Fruit fly (Drosophila melanogaster) whole organism, embryonic: Measurements from ENCODE around the gene CG11893.

Experiments used
- ATbp ChIP-seq: fragments of 200-800 bp; sonication (Bioruptor generic); optimal IDR thresholded peaks from 2 replicates; lab custom pipeline; 2017; ENCODE audit warnings: missing biosample characterization, mild to moderate bottlenecking, missing genetic modification characterization, missing genetic modification reagents
- Ada2b ChIP-seq: fragments of 200-800 bp; sonication (Bioruptor generic); IDR thresholded peaks from 2 replicates; pipeline ENCODE4 v1.3.6; 2022; ENCODE audit warnings: missing biosample characterization, missing genetic modification characterization
- Atf-2 ChIP-seq: fragments of 200-800 bp; sonication (Bioruptor generic); optimal IDR thresholded peaks from 2 replicates; lab custom pipeline; 2016; ENCODE audit warnings: missing biosample characterization, missing genetic modification characterization
- Atf3 ChIP-seq: fragments of 200-800 bp; sonication (Bioruptor generic); optimal IDR thresholded peaks from 3 replicates; lab custom pipeline; 2016; ENCODE audit warnings: missing biosample characterization, missing genetic modification characterization
- Atf6 ChIP-seq: fragments of 200-800 bp; sonication (Bioruptor generic); IDR thresholded peaks from 2 replicates; pipeline ENCODE4 v1.3.6; 2022; ENCODE audit warnings: missing biosample characterization, missing genetic modification characterization
- Awh ChIP-seq: fragments of 200-800 bp; sonication (Bioruptor generic); IDR thresholded peaks from 2 replicates; pipeline ENCODE4, ENCODE4 v1.3.6; 2022; ENCODE audit warnings: missing biosample characterization, missing genetic modification characterization
- B-H1 ChIP-seq: fragments of 200-800 bp; sonication (Bioruptor generic); IDR thresholded peaks from 3 replicates; pipeline ENCODE4 v1.3.6; 2022; ENCODE audit warnings: missing biosample characterization, missing genetic modification characterization
- Bdp1 ChIP-seq: fragments of 200-800 bp; sonication (Bioruptor generic); optimal IDR thresholded peaks from 3 replicates; lab custom pipeline; 2016; ENCODE audit warnings: missing biosample characterization, missing genetic modification characterization
- CG10209 ChIP-seq: fragments of 200-800 bp; sonication (Bioruptor generic); optimal IDR thresholded peaks from 3 replicates; lab custom pipeline; 2017; ENCODE audit warnings: missing biosample characterization, mild to moderate bottlenecking, missing genetic modification characterization, missing genetic modification reagents
- CG10959 ChIP-seq: fragments of 200-800 bp; sonication (Bioruptor generic); IDR thresholded peaks from 2 replicates; pipeline ENCODE4 v1.3.6; 2022; ENCODE audit warnings: missing biosample characterization, missing genetic modification characterization
- CG12769 ChIP-seq: fragments of 200-800 bp; sonication (Bioruptor generic); optimal IDR thresholded peaks from 2 replicates; lab custom pipeline; 2019; ENCODE audit warnings: missing biosample characterization, mild to moderate bottlenecking, missing genetic modification characterization, moderate library complexity
- CG14965 ChIP-seq: fragments of 200-800 bp; sonication (Bioruptor generic); optimal IDR thresholded peaks from 2 replicates; lab custom pipeline; 2016; ENCODE audit warnings: missing biosample characterization, missing genetic modification characterization, borderline replicate concordance
- CG15601 ChIP-seq: fragments of 200-800 bp; sonication (Bioruptor generic); optimal IDR thresholded peaks from 3 replicates; lab custom pipeline; 2019; ENCODE audit warnings: missing biosample characterization, mild to moderate bottlenecking, missing genetic modification characterization, moderate library complexity
- CG2712 ChIP-seq: fragments of 200-800 bp; optimal IDR thresholded peaks from 3 replicates; lab custom pipeline; 2019; ENCODE audit warnings: missing biosample characterization, mild to moderate bottlenecking, missing genetic modification characterization, moderate library complexity
- CG3995 ChIP-seq: fragments of 200-800 bp; sonication (Bioruptor generic); optimal IDR thresholded peaks from 3 replicates; lab custom pipeline; 2016; ENCODE audit warnings: missing biosample characterization, missing genetic modification characterization
- CG6175 ChIP-seq: fragments of 200-800 bp; sonication (Bioruptor generic); IDR thresholded peaks from 3 replicates; pipeline ENCODE4 v1.3.6; 2022; ENCODE audit warnings: missing biosample characterization, missing genetic modification characterization
- CG6689 ChIP-seq: fragments of 200-800 bp; sonication (Bioruptor generic); IDR thresholded peaks from 2 replicates; pipeline ENCODE4 v1.3.6; 2022; ENCODE audit warnings: missing biosample characterization, missing genetic modification characterization
- CG7987 ChIP-seq: fragments of 200-800 bp; sonication (Bioruptor generic); optimal IDR thresholded peaks from 2 replicates; lab custom pipeline; 2018; ENCODE audit warnings: missing biosample characterization, mild to moderate bottlenecking, missing genetic modification characterization, moderate library complexity
- CG8388 ChIP-seq: fragments of 200-800 bp; sonication (Bioruptor generic); optimal IDR thresholded peaks from 2 replicates; lab custom pipeline; 2019; ENCODE audit warnings: missing biosample characterization, mild to moderate bottlenecking, missing genetic modification characterization, moderate library complexity
- CG8478 ChIP-seq: fragments of >200 bp; optimal IDR thresholded peaks from 2 replicates; lab custom pipeline; 2018
- CG8944 ChIP-seq: fragments of 200-800 bp; sonication (Bioruptor generic); optimal IDR thresholded peaks from 3 replicates; lab custom pipeline; 2016; ENCODE audit warnings: missing biosample characterization, missing genetic modification characterization
- CG9437 ChIP-seq: fragments of 200-800 bp; sonication (Bioruptor generic); optimal IDR thresholded peaks from 2 replicates; lab custom pipeline; 2018; ENCODE audit warnings: missing biosample characterization, mild to moderate bottlenecking, missing genetic modification characterization
- CG9727 ChIP-seq: fragments of 200-800 bp; sonication (Bioruptor generic); optimal IDR thresholded peaks from 3 replicates; lab custom pipeline; 2017; ENCODE audit warnings: missing biosample characterization, mild to moderate bottlenecking, missing genetic modification characterization
- CG9797 ChIP-seq: fragments of 200-800 bp; sonication (Bioruptor generic); optimal IDR thresholded peaks from 3 replicates; lab custom pipeline; 2018; ENCODE audit warnings: missing biosample characterization, mild to moderate bottlenecking, missing genetic modification characterization
- Dll ChIP-seq: fragments of 200-800 bp; sonication (Bioruptor generic); IDR thresholded peaks from 4 replicates; pipeline ENCODE4 v1.3.6; 2022; ENCODE audit warnings: missing biosample characterization, missing genetic modification characterization; ENCODE audit not compliant: partially characterized antibody
- Doc2 ChIP-seq: fragments of 200-800 bp; sonication (Bioruptor generic); IDR thresholded peaks from 2 replicates; pipeline ENCODE4 v1.3.6; 2022; ENCODE audit warnings: missing biosample characterization, missing genetic modification characterization
- MESR4 ChIP-seq: fragments of 200-800 bp; sonication (Bioruptor generic); optimal IDR thresholded peaks from 2 replicates; lab custom pipeline; 2018; ENCODE audit warnings: missing biosample characterization, mild to moderate bottlenecking, missing genetic modification characterization, moderate library complexity
- MTF-1 ChIP-seq: fragments of 200-800 bp; sonication (Bioruptor generic); optimal IDR thresholded peaks from 2 replicates; lab custom pipeline; 2018; ENCODE audit warnings: missing biosample characterization, mild to moderate bottlenecking, missing genetic modification characterization, borderline replicate concordance
- NC2β ChIP-seq: fragments of 200-800 bp; sonication (Bioruptor generic); optimal IDR thresholded peaks from 2 replicates; lab custom pipeline; 2016; ENCODE audit warnings: missing biosample characterization, missing genetic modification characterization
- Opbp ChIP-seq: fragments of 200-800 bp; sonication (Bioruptor generic); IDR thresholded peaks from 3 replicates; pipeline ENCODE4 v1.3.6; 2022; ENCODE audit warnings: missing biosample characterization, missing genetic modification characterization; ENCODE audit not compliant: partially characterized antibody
- PHDP ChIP-seq: fragments of 200-800 bp; sonication (Bioruptor generic); optimal IDR thresholded peaks from 3 replicates; lab custom pipeline; 2018; ENCODE audit warnings: missing biosample characterization, mild to moderate bottlenecking, missing genetic modification characterization, moderate library complexity
- Ptx1 ChIP-seq: fragments of 200-800 bp; sonication (Bioruptor generic); IDR thresholded peaks from 2 replicates; pipeline ENCODE4 v1.3.6; 2022; ENCODE audit warnings: missing biosample characterization, missing genetic modification characterization
- Spps ChIP-seq: fragments of 200-800 bp; sonication (Bioruptor generic); optimal IDR thresholded peaks from 2 replicates; lab custom pipeline; 2018; ENCODE audit warnings: missing biosample characterization, mild to moderate bottlenecking, missing genetic modification characterization
- Sry-β ChIP-seq: fragments of 200-800 bp; sonication (Bioruptor generic); optimal IDR thresholded peaks from 2 replicates; lab custom pipeline; 2018; ENCODE audit warnings: missing biosample characterization, mild to moderate bottlenecking, missing genetic modification characterization, moderate library complexity
- Xbp1 ChIP-seq: fragments of 200-800 bp; sonication (Bioruptor generic); optimal IDR thresholded peaks from 3 replicates; lab custom pipeline; 2016; ENCODE audit warnings: missing biosample characterization, mild to moderate bottlenecking, missing genetic modification characterization
- Xrp1 ChIP-seq: fragments of 200-800 bp; sonication (Bioruptor generic); IDR thresholded peaks from 2 replicates; pipeline ENCODE4 v1.3.6; 2022; ENCODE audit warnings: missing biosample characterization, missing genetic modification characterization
- aop ChIP-seq: fragments of 200-800 bp; sonication (Bioruptor generic); IDR thresholded peaks from 2 replicates; pipeline ENCODE4 v1.3.6; 2022; ENCODE audit warnings: missing biosample characterization, missing genetic modification characterization
- bowl ChIP-seq: fragments of 200-800 bp; sonication (Bioruptor generic); IDR thresholded peaks from 2 replicates; pipeline ENCODE4 v1.3.6; 2022; ENCODE audit warnings: missing biosample characterization, missing genetic modification characterization
- bsh ChIP-seq, 2 experiments: fragments of 200-800 bp; sonication (Bioruptor generic); optimal IDR thresholded peaks; 2 replicates each; lab custom pipeline; 2017 to 2018; ENCODE audit warnings: mild to moderate bottlenecking in 2 of 2, missing biosample characterization in 2 of 2, missing genetic modification characterization in 2 of 2, moderate library complexity in 1 of 2
- cwo ChIP-seq: fragments of 200-800 bp; sonication (Bioruptor generic); optimal IDR thresholded peaks from 3 replicates; lab custom pipeline; 2017; ENCODE audit warnings: missing biosample characterization, missing genetic modification characterization, mild to moderate bottlenecking, moderate library complexity, missing genetic modification reagents
- fd3F ChIP-seq: fragments of 200-800 bp; sonication (Bioruptor generic); optimal IDR thresholded peaks from 2 replicates; lab custom pipeline; 2018; ENCODE audit warnings: missing biosample characterization, mild to moderate bottlenecking, missing genetic modification characterization, moderate library complexity
- fu2 ChIP-seq: fragments of 200-800 bp; sonication (Bioruptor generic); optimal IDR thresholded peaks from 2 replicates; lab custom pipeline; 2016; ENCODE audit warnings: missing biosample characterization, missing genetic modification characterization
- gt ChIP-seq: fragments of 200-800 bp; sonication (Bioruptor generic); IDR thresholded peaks from 2 replicates; pipeline ENCODE4 v1.3.6; 2022; ENCODE audit warnings: missing biosample characterization, missing genetic modification characterization
- jing ChIP-seq: fragments of 200-800 bp; sonication (Bioruptor generic); optimal IDR thresholded peaks from 2 replicates; lab custom pipeline; 2018; ENCODE audit warnings: missing biosample characterization, mild to moderate bottlenecking, missing genetic modification characterization
- klu ChIP-seq: fragments of 200-800 bp; sonication (Bioruptor generic); IDR thresholded peaks from 2 replicates; pipeline ENCODE4 v1.3.6; 2022; ENCODE audit warnings: missing biosample characterization, missing genetic modification characterization
- lola ChIP-seq, 3 experiments: fragments of >200 bp in 2 of 3; fragments of 200-800 bp in 1 of 3; sonication (Bioruptor generic) in 1 of 3; optimal IDR thresholded peaks; 2 replicates each; lab custom pipeline; 2017 to 2019; ENCODE audit warnings: missing biosample characterization in 3 of 3, missing genetic modification characterization in 3 of 3, mild to moderate bottlenecking in 1 of 3, moderate library complexity in 1 of 3
- psq ChIP-seq: fragments of 200-800 bp; sonication (Bioruptor generic); optimal IDR thresholded peaks from 2 replicates; lab custom pipeline; 2017; ENCODE audit warnings: missing biosample characterization, missing genetic modification characterization
- slou ChIP-seq: fragments of 200-800 bp; sonication (Bioruptor generic); optimal IDR thresholded peaks from 3 replicates; lab custom pipeline; 2016; ENCODE audit warnings: missing biosample characterization, missing genetic modification characterization
- sr ChIP-seq: fragments of 200-800 bp; sonication (Bioruptor generic); IDR thresholded peaks from 3 replicates; pipeline ENCODE4 v1.3.6; 2022; ENCODE audit warnings: missing biosample characterization, missing genetic modification characterization
- wor ChIP-seq: fragments of 200-800 bp; sonication (Bioruptor generic); IDR thresholded peaks from 2 replicates; pipeline ENCODE4 v1.3.6; 2022; ENCODE audit warnings: missing biosample characterization, missing genetic modification characterization

CG11893 gene

DNA sequence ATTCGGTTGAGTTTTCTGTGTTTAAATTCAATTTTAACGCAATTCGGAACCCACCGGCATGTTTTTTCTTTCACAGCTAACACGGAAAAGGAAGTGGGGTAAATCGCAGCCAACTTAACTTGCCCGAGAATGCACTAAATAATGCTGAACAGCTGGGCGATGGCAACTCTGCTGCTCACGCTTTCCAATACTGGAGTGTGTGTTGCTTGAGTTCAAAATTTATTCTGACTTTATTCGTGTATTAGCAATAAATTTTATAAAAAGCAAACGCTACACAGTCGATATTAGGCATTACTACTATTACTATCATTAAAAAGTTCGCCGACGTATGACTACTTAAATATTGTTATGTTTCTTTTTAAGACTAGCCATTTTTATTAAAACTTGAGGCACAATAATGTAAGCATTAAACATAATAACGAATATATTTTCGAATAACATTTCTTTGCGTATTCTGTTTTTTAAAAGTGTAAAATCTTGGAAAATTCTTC lies 42.3 kb upstream of the CG11893 start, which contains the start of the genes RpS27 and Nup37 (continued):
- TF ChIP-seq ATbp (GFP tag; lab: Kevin White, UChicago) (peak; percentile 97), wor (GFP tag; lab: Robert Waterston, UW) (peak; percentile 74), CG9797 (peak; percentile 96), CG14965 (GFP tag; lab: Kevin White, UChicago) (peak; percentile 91), Atf3 (GFP tag; lab: Kevin White, UChicago) (peak; percentile 98), Atf6 (GFP tag; lab: Robert Waterston, UW) (peak; percentile 93), CG9727 (GFP tag; lab: Kevin White, UChicago) (peak; percentile 99), Xbp1 (GFP tag; lab: Kevin White, UChicago) (peak; percentile 98), Dll (GFP tag; lab: Robert Waterston, UW) (no peak), CG12769 (tag; lab: Kevin White, UChicago) (peak; percentile 98), MTF-1 (peak; percentile 99), psq (GFP tag; lab: Kevin White, UChicago) (peak; percentile 94), Atf-2 (GFP tag; lab: Kevin White, UChicago) (peak; percentile 97), Ada2b (GFP tag; lab: Robert Waterston, UW) (peak; percentile 87), cwo (GFP tag; lab: Kevin White, UChicago) (peak; percentile 91), Sry-β (GFP tag; lab: Kevin White, UChicago) (peak; percentile 80), Opbp (GFP tag; lab: Robert Waterston, UW) (peak; percentile 100), gt (GFP tag; lab: Robert Waterston, UW) (peak; percentile 96), CG9437 (peak; percentile 94), lola (GFP tag; optimal IDR thresholded peaks at IDR 0.05; lab: Kevin White, UChicago) (peak in 1 of 3 experiments; percentile 83), CG10959 (peak; percentile 95), bowl (GFP tag; lab: Robert Waterston, UW) (peak; percentile 88), CG8388 (GFP tag; lab: Kevin White, UChicago) (peak; percentile 89), CG10209 (peak; percentile 99), MESR4 (GFP tag; lab: Kevin White, UChicago) (peak; percentile 99), Xrp1 (peak; percentile 62), CG7987 (GFP tag; lab: Kevin White, UChicago) (peak; percentile 100), CG8478 (lab: Kevin White, UChicago) (no peak), B-H1 (peak; percentile 90), aop (GFP tag; lab: Robert Waterston, UW) (peak; percentile 80; the same call in 1 of the 2 replicates), Doc2 (GFP tag; lab: Robert Waterston, UW) (peak; percentile 94), CG8944 (GFP tag; lab: Kevin White, UChicago) (peak; percentile 98), PHDP (tag; lab: Kevin White, UChicago) (peak; percentile 96), Spps (tag; lab: Kevin White, UChicago) (peak; percentile 82), jing (GFP tag; lab: Kevin White, UChicago) (peak; percentile 94), CG15601 (tag; lab: Kevin White, UChicago) (peak; percentile 94), Awh (GFP tag; lab: Robert Waterston, UW) (peak; percentile 98), Ptx1 (GFP tag; lab: Robert Waterston, UW) (peak; percentile 96), CG6689 (GFP tag; lab: Robert Waterston, UW) (peak; percentile 91), bsh (GFP tag; optimal IDR thresholded peaks at IDR 0.05; lab: Kevin White, UChicago) (peak; percentile 50 to 93), NC2β (GFP tag; lab: Kevin White, UChicago) (peak; percentile 100), CG3995 (GFP tag; lab: Kevin White, UChicago) (peak; percentile 89), slou (peak; percentile 97), CG2712 (peak; percentile 94), Bdp1 (GFP tag; lab: Kevin White, UChicago) (peak; percentile 94), CG6175 (peak; percentile 98), klu (GFP tag; lab: Robert Waterston, UW) (peak; percentile 92), fd3F (GFP tag; lab: Kevin White, UChicago) (peak; percentile 97), fu2 (GFP tag; lab: Kevin White, UChicago) (peak; percentile 98), sr (peak; percentile 98)
